Worm (Caenorhabditis elegans) whole organism, late embryonic: Measurements from ENCODE around the gene F28A10.5.
"Not testable (repeated sequence)": the region's sequence is repeated elsewhere in the genome, so short reads cannot be mapped to it uniquely, and the experiment has no call there.

Experiments used
- C08G9.2 ChIP-seq: sonication (generic microtip); optimal IDR thresholded peaks from 2 replicates; lab custom pipeline; 2016; ENCODE audit warnings: mild to moderate bottlenecking, missing genetic modification characterization, moderate library complexity, missing compliant biosample characterization
- F13H6.1 ChIP-seq: sonication (generic microtip); optimal IDR thresholded peaks from 2 replicates; lab custom pipeline; 2016; ENCODE audit warnings: missing genetic modification characterization, missing compliant biosample characterization
- ceh-22 ChIP-seq: sonication (generic microtip); optimal IDR thresholded peaks from 2 replicates; lab custom pipeline; 2017; ENCODE audit warnings: missing biosample characterization, missing genetic modification characterization
- ceh-6 ChIP-seq: fragments of 200-800 bp; sonication (Bioruptor generic); optimal IDR thresholded peaks from 2 replicates; lab custom pipeline; 2018; ENCODE audit warnings: mild to moderate bottlenecking, missing genetic modification characterization, missing compliant biosample characterization
- ceh-9 ChIP-seq: sonication (generic microtip); optimal IDR thresholded peaks from 2 replicates; lab custom pipeline; 2016; ENCODE audit warnings: mild to moderate bottlenecking, missing genetic modification characterization, inconsistent platforms, missing compliant biosample characterization
- madf-2 ChIP-seq: sonication (generic microtip); optimal IDR thresholded peaks from 2 replicates; lab custom pipeline; 2017; ENCODE audit warnings: missing genetic modification characterization, missing compliant biosample characterization
- nfya-1 ChIP-seq: sonication (generic microtip); optimal IDR thresholded peaks from 2 replicates; lab custom pipeline; 2017; ENCODE audit warnings: missing genetic modification characterization, mild to moderate bottlenecking, missing compliant biosample characterization, antibody characterized with exemption, moderate library complexity
- pqm-1 ChIP-seq: sonication (generic microtip); optimal IDR thresholded peaks from 2 replicates; lab custom pipeline; 2016; ENCODE audit warnings: missing genetic modification characterization, missing compliant biosample characterization
- sox-4 ChIP-seq: sonication (generic microtip); optimal IDR thresholded peaks from 2 replicates; lab custom pipeline; 2017; ENCODE audit warnings: mild to moderate bottlenecking, missing genetic modification characterization, inconsistent platforms, missing compliant biosample characterization
- tbx-2 ChIP-seq: sonication (generic microtip); optimal IDR thresholded peaks from 2 replicates; lab custom pipeline; 2016; ENCODE audit warnings: missing genetic modification characterization, missing compliant biosample characterization

DNA sequence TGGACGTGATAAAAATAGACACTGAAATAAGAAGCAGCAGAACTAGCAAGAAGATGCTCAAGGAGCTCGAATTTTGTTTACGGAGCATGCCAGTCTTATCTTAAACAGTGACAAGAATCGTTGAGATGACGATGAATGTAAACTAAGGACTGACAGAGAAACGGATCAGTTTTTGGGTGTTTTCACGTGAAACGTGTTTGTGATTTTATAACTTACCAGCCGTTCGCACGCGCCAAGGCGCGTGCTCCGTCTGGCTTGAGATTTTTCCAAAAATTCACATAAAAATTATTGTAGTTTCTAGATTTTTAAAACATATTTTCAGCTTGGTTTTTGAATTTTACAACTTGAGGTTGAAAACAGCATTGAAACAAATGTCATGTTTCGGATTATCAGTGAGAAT is at the start of gene F28A10.5:
- TF ChIP-seq ceh-9; pqm-1; ceh-22 (tag; lab: Kevin White, UChicago); tbx-2 (tag; lab: Kevin White, UChicago); nfya-1 (tag; lab: Kevin White, UChicago); ceh-6 (GFP tag; lab: Kevin White, UChicago); F13H6.1 (tag; lab: Kevin White, UChicago); madf-2 (tag; lab: Kevin White, UChicago); C08G9.2 (tag; lab: Kevin White, UChicago); sox-4: not testable (repeated sequence)
